Worm (Caenorhabditis elegans) whole organism, L3 larva: ENCODE results near the gene Y69E1A.3.

ENCODE experiments used
- R02D3.7 ChIP-seq: fragments of 150-350 bp; optimal IDR thresholded peaks from 2 replicates; lab custom pipeline; 2014; ENCODE audit warnings: missing biosample characterization, missing genetic modification characterization
- ZK546.5 ChIP-seq: sonication (generic microtip); optimal IDR thresholded peaks from 2 replicates; lab custom pipeline; 2017; ENCODE audit warnings: missing biosample characterization, missing genetic modification characterization
- aly-2 ChIP-seq: fragments of 150-350 bp; optimal IDR thresholded peaks from 2 replicates; lab custom pipeline; 2014; ENCODE audit warnings: missing biosample characterization, missing genetic modification characterization
- ceh-9 ChIP-seq: sonication (generic microtip); optimal IDR thresholded peaks from 2 replicates; lab custom pipeline; 2018; ENCODE audit warnings: missing biosample characterization, missing genetic modification characterization
- daf-12 ChIP-seq: fragments of 150-350 bp; optimal IDR thresholded peaks from 2 replicates; lab custom pipeline; 2014; ENCODE audit warnings: missing biosample characterization, missing genetic modification reagents, missing genetic modification characterization
- egl-5 ChIP-seq: fragments of 150-350 bp; optimal IDR thresholded peaks from 2 replicates; lab custom pipeline; 2017; ENCODE audit warnings: missing biosample characterization, missing genetic modification reagents, missing genetic modification characterization, inconsistent platforms
- elt-1 ChIP-seq: fragments of 150-350 bp; optimal IDR thresholded peaks from 2 replicates; lab custom pipeline; 2014; ENCODE audit warnings: missing biosample characterization, missing genetic modification characterization
- elt-2 ChIP-seq: sonication (generic microtip); optimal IDR thresholded peaks from 2 replicates; lab custom pipeline; 2016; ENCODE audit warnings: missing genetic modification reagents, mild to moderate bottlenecking, missing genetic modification characterization, missing compliant biosample characterization
- eor-1 ChIP-seq, 2 experiments: fragments of 150-350 bp; optimal IDR thresholded peaks; 2 replicates each; lab custom pipeline; 2014 to 2018; ENCODE audit warnings: missing biosample characterization in 2 of 2, missing genetic modification characterization in 2 of 2
- fkh-10 ChIP-seq: sonication (generic microtip); optimal IDR thresholded peaks from 2 replicates; lab custom pipeline; 2017; ENCODE audit warnings: missing biosample characterization, missing genetic modification reagents, missing genetic modification characterization
- fkh-2 ChIP-seq: fragments of 150-350 bp; optimal IDR thresholded peaks from 2 replicates; lab custom pipeline; 2014; ENCODE audit warnings: missing biosample characterization, missing genetic modification reagents, missing genetic modification characterization
- lin-39 ChIP-seq: fragments of 150-350 bp; optimal IDR thresholded peaks from 2 replicates; lab custom pipeline; 2018; ENCODE audit warnings: missing biosample characterization, missing genetic modification reagents, missing genetic modification characterization
- lsy-12 ChIP-seq: sonication (generic microtip); optimal IDR thresholded peaks from 2 replicates; lab custom pipeline; 2016; ENCODE audit warnings: mild to moderate bottlenecking, missing genetic modification characterization, missing compliant biosample characterization
- mml-1 ChIP-seq: fragments of 150-350 bp; sonication (generic microtip); optimal IDR thresholded peaks from 3 replicates; lab custom pipeline; 2014; ENCODE audit warnings: missing biosample characterization, missing genetic modification characterization
- nfya-1 ChIP-seq: sonication (generic microtip); optimal IDR thresholded peaks from 2 replicates; lab custom pipeline; 2017; ENCODE audit warnings: missing genetic modification characterization, mild to moderate bottlenecking, missing compliant biosample characterization, antibody characterized with exemption, moderate library complexity; ENCODE audit not compliant: insufficient read depth
- nhr-11 ChIP-seq: fragments of 150-350 bp; optimal IDR thresholded peaks from 2 replicates; lab custom pipeline; 2014; ENCODE audit warnings: missing biosample characterization, missing genetic modification characterization
- nhr-23 ChIP-seq: fragments of 150-350 bp; optimal IDR thresholded peaks from 2 replicates; lab custom pipeline; 2014; ENCODE audit warnings: missing biosample characterization, missing genetic modification reagents, missing genetic modification characterization
- nhr-237 ChIP-seq: fragments of 150-350 bp; optimal IDR thresholded peaks from 2 replicates; lab custom pipeline; 2014; ENCODE audit warnings: missing biosample characterization, missing genetic modification characterization
- nhr-25 ChIP-seq: sonication (generic microtip); optimal IDR thresholded peaks from 2 replicates; lab custom pipeline; 2017; ENCODE audit warnings: missing biosample characterization, missing genetic modification characterization
- nhr-28 ChIP-seq: fragments of 150-350 bp; optimal IDR thresholded peaks from 2 replicates; lab custom pipeline; 2014; ENCODE audit warnings: missing biosample characterization, missing genetic modification characterization
- nhr-67 ChIP-seq: fragments of 150-350 bp; optimal IDR thresholded peaks from 2 replicates; lab custom pipeline; 2014; ENCODE audit warnings: missing biosample characterization, missing genetic modification characterization
- nhr-76 ChIP-seq: fragments of 150-350 bp; sonication (generic microtip); optimal IDR thresholded peaks from 5 replicates; lab custom pipeline; 2014; ENCODE audit warnings: missing biosample characterization, missing genetic modification characterization
- pqm-1 ChIP-seq: fragments of 150-350 bp; optimal IDR thresholded peaks from 2 replicates; lab custom pipeline; 2017; ENCODE audit warnings: missing biosample characterization, missing genetic modification characterization, inconsistent platforms
- sea-2 ChIP-seq: fragments of 150-350 bp; sonication (generic microtip); optimal IDR thresholded peaks from 4 replicates; lab custom pipeline; 2014; ENCODE audit warnings: missing biosample characterization, missing genetic modification reagents, missing genetic modification characterization
- skn-1 ChIP-seq: fragments of 150-350 bp; optimal IDR thresholded peaks from 2 replicates; lab custom pipeline; 2014; ENCODE audit warnings: missing biosample characterization, missing genetic modification characterization
- snpc-4 ChIP-seq: fragments of 150-350 bp; optimal IDR thresholded peaks from 2 replicates; lab custom pipeline; 2014; ENCODE audit warnings: missing biosample characterization, missing genetic modification characterization
- unc-62 ChIP-seq: fragments of 150-350 bp; sonication (generic microtip); optimal IDR thresholded peaks from 4 replicates; lab custom pipeline; 2014; ENCODE audit warnings: missing biosample characterization, missing genetic modification reagents, missing genetic modification characterization
- ztf-4 ChIP-seq: fragments of 150-350 bp; optimal IDR thresholded peaks from 2 replicates; lab custom pipeline; 2014; ENCODE audit warnings: missing biosample characterization, missing genetic modification characterization

Y69E1A.3 gene

ce11 chrIV:10951997-10952396 is at the start of gene Y69E1A.3:
Gene Y69E1A.3, plus strand, starts transcription at chrIV:10952297.
- TF ChIP-seq nhr-25 (tag; lab: Kevin White, UChicago) (no peak), elt-1 (tag; lab: Kevin White, UChicago) (no peak), nfya-1 (tag; lab: Kevin White, UChicago) (no peak)

ce11 chrIV:10902476-10902875 is 49.6 kb upstream of the Y69E1A.3 start:
- no peak for TF ChIP-seq skn-1
- TF ChIP-seq unc-62 = no peak
- no peak for TF ChIP-seq sea-2 (GFP tag; lab: Kevin White, UChicago)
- TF ChIP-seq ztf-4 = no peak
- TF ChIP-seq lin-39 (tag; lab: Kevin White, UChicago) = no peak
- no peak for TF ChIP-seq aly-2 (tag; lab: Kevin White, UChicago)
- no peak for TF ChIP-seq nhr-28 (tag; lab: Kevin White, UChicago)
- TF ChIP-seq mml-1 (tag; lab: Kevin White, UChicago) = no peak

ce11 chrIV:10904282-10904681 is 47.8 kb upstream of the Y69E1A.3 start, which contains the start of gene ZK596.3:
Gene ZK596.3, minus strand, starts transcription at chrIV:10904382.
- TF ChIP-seq ceh-9 (tag; lab: Kevin White, UChicago) = no peak
- TF ChIP-seq daf-12 (tag; lab: Kevin White, UChicago) = no peak
- no peak for TF ChIP-seq nhr-11
- no peak for TF ChIP-seq aly-2 (tag; lab: Kevin White, UChicago)
- TF ChIP-seq snpc-4 (tag; lab: Kevin White, UChicago) = no peak
- no peak for TF ChIP-seq nhr-76 (tag; lab: Kevin White, UChicago)
- no peak for TF ChIP-seq pqm-1
- no peak for TF ChIP-seq R02D3.7 (tag; lab: Kevin White, UChicago)
- TF ChIP-seq eor-1 (tag; optimal IDR thresholded peaks at IDR 0.05; lab: Kevin White, UChicago) = no peak

- TF ChIP-seq egl-5 (tag; lab: Kevin White, UChicago) (no peak), mml-1 (tag; lab: Kevin White, UChicago) (no peak)
These were observed 42.9 kb upstream of the Y69E1A.3 start, which contains the start of gene ZK596.2 for ce11 chrIV:10909206-10909605. Gene ZK596.2, minus strand, starts transcription at chrIV:10909306.

ce11 chrIV:10909708-10910107 is 42.4 kb upstream of the Y69E1A.3 start, which contains the start of gene pyk-2:
Gene pyk-2, plus strand, starts transcription at chrIV:10909913.
- TF ChIP-seq nhr-237 (no peak), elt-2 (tag; lab: Kevin White, UChicago) (peak; percentile 79), mml-1 (tag; lab: Kevin White, UChicago) (no peak), fkh-10 (GFP tag; lab: Kevin White, UChicago) (no peak), pqm-1 (peak; percentile 67), sea-2 (GFP tag; lab: Kevin White, UChicago) (no peak), ZK546.5 (no peak), fkh-2 (no peak), lsy-12 (tag; lab: Kevin White, UChicago) (no peak), nhr-25 (tag; lab: Kevin White, UChicago) (no peak)

ce11 chrIV:10913081-10913480 is 39.0 kb upstream of the Y69E1A.3 start, which contains the start of gene ZK593.2:
Gene ZK593.2, plus strand, starts transcription at chrIV:10913381.
- TF ChIP-seq elt-2 (tag; lab: Kevin White, UChicago) = peak; percentile 40
- no peak for TF ChIP-seq egl-5 (tag; lab: Kevin White, UChicago)
- TF ChIP-seq, all 47 proteins: peak for 1

ce11 chrIV:10915388-10915787 is 36.7 kb upstream of the Y69E1A.3 start, which contains the start of gene ZK593.3:
Gene ZK593.3, plus strand, starts transcription at chrIV:10915688.
- TF ChIP-seq pqm-1 = peak; percentile 5
- TF ChIP-seq lin-39 (tag; lab: Kevin White, UChicago) = no peak

- TF ChIP-seq nhr-67 (tag; lab: Kevin White, UChicago) (no peak), unc-62 (no peak), nhr-76 (tag; lab: Kevin White, UChicago) (no peak), elt-1 (tag; lab: Kevin White, UChicago) (peak; percentile 91), nhr-23 (tag; lab: Kevin White, UChicago) (peak; percentile 60), nhr-25 (tag; lab: Kevin White, UChicago) (peak; percentile 47)
These were observed 36.0 kb upstream of the Y69E1A.3 start for ce11 chrIV:10916134-10916533.
